Worm (Caenorhabditis elegans): ENCODE measurements around the gene Y54E2A.10.

Gene Y54E2A.10

DNA sequence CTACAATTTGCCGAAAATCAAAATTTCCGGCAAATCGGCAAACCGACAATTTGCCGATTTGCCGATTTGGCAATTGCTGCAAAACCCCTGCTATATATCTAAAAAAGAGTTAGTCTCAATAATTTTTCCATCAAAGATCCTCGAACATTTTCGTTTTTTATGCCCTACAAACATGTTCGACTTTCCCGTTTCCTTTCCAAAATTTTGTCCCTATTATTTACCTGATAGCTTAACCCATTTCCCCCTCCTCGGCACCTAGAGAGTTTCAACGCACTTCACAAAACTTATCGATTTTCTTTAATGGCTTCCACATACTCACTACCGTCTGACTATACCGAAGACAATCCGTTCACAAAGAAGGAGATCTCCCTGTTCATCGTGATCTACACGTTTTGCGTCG, 17.8 kb downstream of the Y54E2A.10 start, which contains the start of gene W01D2.6:
TSS of gene W01D2.6 (plus strand) at position 301 of the 400 bp plus-strand sequence.
- TF ChIP-seq ztf-16 (tag; optimal IDR thresholded peaks at IDR 0.05) (no peak), tbx-7 (tag; optimal IDR thresholded peaks at IDR 0.05) (no peak), tbx-2 (tag; optimal IDR thresholded peaks at IDR 0.05) (no peak), unc-3 (GFP tag; conservative IDR thresholded peaks at IDR 0.05) (no peak), unc-3 (tag; optimal IDR thresholded peaks at IDR 0.05) (no peak), gmeb-2 (tag; optimal IDR thresholded peaks at IDR 0.05) (no peak), dve-1 (tag; optimal IDR thresholded peaks at IDR 0.05) (no peak), pros-1 (tag; optimal IDR thresholded peaks at IDR 0.05) (no peak), fkh-10 (GFP tag; optimal IDR thresholded peaks at IDR 0.05) (no peak), ama-1 (optimal IDR thresholded peaks at IDR 0.05) (no peak), ceh-31 (tag; optimal IDR thresholded peaks at IDR 0.05) (no peak), unc-55 (GFP tag; optimal IDR thresholded peaks at IDR 0.05) (no peak), C38D4.7 (GFP tag; optimal IDR thresholded peaks at IDR 0.05) (no peak), hlh-8 (tag; optimal IDR thresholded peaks at IDR 0.05) (no peak), unc-86 (tag; optimal IDR thresholded peaks at IDR 0.05) (no peak), ceh-9 (tag; optimal IDR thresholded peaks at IDR 0.05) (no peak), hlh-15 (tag; optimal IDR thresholded peaks at IDR 0.05) (no peak), zip-5 (tag; optimal IDR thresholded peaks at IDR 0.05) (no peak), mec-3 (tag; optimal IDR thresholded peaks at IDR 0.05; ENCODE audit: borderline replicate concordance) (no peak)

DNA sequence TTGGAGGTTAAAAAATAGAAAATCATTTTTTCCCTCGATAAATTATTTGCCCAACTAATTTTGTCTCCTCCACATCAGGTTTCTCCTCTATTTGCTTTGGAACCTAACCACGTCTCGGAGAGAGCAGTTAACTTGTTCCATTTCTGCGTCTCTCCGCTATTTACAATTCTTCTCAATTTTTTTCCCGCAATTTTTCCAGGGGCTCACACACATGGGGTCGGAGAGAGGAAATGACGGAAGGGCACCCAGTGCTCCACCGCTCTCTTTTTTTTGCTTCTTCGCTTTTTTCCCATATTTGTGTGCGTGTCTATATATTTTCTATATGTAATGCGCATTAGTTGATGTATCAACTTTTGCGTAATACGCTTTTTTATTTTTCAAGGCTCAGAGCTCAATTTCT, 19.8 kb downstream of the Y54E2A.10 start:
- TF ChIP-seq unc-42 (tag; optimal IDR thresholded peaks at IDR 0.05) (peak; percentile 41), ceh-18 (tag; optimal IDR thresholded peaks at IDR 0.05) (peak; percentile 4), ahr-1 (tag; optimal IDR thresholded peaks at IDR 0.05) (no peak), elt-4 (tag; optimal IDR thresholded peaks at IDR 0.05) (no peak)

DNA sequence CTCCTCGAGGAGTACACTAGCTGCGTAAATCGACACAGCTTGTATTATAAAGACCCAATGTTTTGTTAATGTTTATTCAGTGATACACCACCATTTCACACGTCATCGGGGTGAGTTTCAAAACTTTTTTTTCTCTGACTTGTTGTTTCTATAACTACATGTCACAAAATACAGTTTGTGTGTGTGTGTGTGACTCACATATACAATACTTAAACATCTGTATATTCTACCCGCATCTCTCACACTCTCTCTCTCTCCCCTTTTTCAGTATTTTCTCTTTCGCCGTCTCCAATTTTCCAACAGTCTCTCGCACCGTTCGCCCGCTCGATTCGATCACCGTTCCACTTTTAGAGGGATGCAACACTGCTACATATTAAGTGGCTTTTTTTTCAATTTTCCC, 20.6 kb downstream of the Y54E2A.10 start:
- no peak for TF ChIP-seq eyg-1 (tag; optimal IDR thresholded peaks at IDR 0.05)
- TF ChIP-seq fkh-10 (GFP tag; optimal IDR thresholded peaks at IDR 0.05), result no peak

DNA sequence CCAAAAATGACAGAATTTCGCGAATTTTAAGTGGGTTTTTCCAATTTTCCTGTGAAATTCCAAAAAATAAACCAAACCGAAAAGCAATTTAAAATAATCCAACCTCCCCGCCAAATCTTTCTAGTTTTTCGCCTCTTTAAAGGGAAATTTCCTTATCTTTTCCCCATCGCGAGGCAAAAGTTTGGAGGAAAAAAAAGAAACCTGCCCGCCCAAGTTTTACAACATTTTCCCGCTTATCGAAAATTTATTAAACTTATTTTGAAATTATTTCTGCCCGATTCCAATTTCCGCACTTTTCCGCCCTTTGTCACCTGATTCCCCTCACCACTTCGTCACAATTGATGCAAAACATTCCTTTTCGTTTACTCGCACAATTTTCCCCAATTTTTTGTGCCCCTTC, 21.4 kb downstream of the Y54E2A.10 start, which contains the start of gene osta-3:
TSS of gene osta-3 (plus strand) at position 301 of the 400 bp plus-strand sequence.
- TF ChIP-seq pax-1 (tag; optimal IDR thresholded peaks at IDR 0.05), result no peak
- no peak for TF ChIP-seq nhr-11 (tag; optimal IDR thresholded peaks at IDR 0.05)

DNA sequence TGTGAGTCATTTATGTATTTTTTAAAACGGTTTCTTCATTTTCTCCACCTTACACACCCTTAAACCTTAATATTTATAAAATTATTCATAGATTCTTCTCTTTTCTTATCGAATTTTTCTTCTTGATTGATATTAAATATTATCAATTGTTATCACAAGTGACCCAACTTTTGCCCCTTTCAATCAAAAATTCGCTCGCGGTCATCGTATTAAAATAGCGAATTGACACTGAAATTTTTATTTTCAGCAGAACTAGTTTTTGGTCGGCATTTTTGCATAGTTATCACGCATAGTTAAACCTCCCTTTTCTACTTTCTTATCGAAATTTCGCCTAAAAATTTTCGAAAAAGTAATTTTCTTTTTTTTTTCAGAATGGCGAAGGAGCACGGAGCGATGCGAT, 21.8 kb downstream of the Y54E2A.10 start:
- no peak for TF ChIP-seq ceh-14 (tag; optimal IDR thresholded peaks at IDR 0.05)
- TF ChIP-seq elt-2 (tag; optimal IDR thresholded peaks at IDR 0.05), result peak; percentile 38

DNA sequence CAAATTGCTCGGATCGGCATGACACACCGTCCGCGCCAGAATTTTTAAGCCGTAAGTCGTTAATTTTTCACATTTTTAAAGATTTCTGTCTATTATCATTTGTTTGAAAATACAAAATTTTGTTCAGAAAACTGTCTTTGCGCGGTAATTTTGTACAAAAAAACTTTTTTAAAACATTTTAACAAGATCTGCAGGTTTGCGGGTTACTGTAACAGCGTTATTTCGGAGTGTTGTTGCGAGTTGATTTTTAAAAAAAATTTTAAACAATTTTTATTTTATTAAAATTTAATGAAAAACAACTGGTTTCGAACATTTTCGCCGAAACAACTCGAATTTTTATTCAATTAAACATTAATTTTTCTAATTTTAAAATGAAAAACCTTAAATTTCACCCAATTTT, 22.3 kb downstream of the Y54E2A.10 start:
- TF ChIP-seq unc-3 (GFP tag; conservative IDR thresholded peaks at IDR 0.05) (no peak), unc-3 (tag; optimal IDR thresholded peaks at IDR 0.05) (no peak), ref-2 (tag; optimal IDR thresholded peaks at IDR 0.05) (no peak), ahr-1 (tag; optimal IDR thresholded peaks at IDR 0.05) (no peak)

DNA sequence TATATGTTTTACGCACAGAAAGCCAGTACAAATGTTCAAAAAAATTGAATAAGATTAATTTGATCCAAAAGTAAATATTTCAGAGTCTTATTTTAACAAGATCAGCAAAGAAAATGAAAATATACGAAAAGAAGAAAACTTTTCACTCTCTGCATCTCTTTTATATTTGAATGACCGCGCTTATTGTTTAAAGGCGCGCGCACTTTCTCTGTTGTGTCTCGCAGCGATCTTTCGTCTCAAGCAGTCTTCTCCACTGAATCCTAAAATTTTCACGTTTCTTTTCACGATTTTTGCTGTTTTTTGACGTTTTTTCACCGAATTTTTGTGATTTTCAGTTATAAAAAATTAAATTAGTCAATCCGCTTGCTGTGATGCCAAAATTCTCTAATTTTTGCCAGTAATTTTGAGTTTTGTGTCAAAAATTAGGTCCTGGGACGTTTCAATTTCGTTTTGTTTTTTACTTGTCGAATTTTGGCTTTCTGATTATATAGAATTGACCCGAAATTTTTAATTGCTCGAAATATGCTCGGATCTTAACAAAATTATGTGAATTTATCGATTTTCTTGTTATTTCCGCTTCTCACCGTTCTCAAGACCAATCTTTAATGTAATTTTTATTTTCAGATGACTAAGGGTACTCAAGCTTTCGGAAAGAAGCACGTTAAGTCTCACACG, 24.2 kb downstream of the Y54E2A.10 start, which contains the start of gene W01D2.1:
TSS of gene W01D2.1 (plus strand) at position 625 of the 675 bp plus-strand sequence.
- no peak for TF ChIP-seq C08G9.2 (tag; optimal IDR thresholded peaks at IDR 0.05)
- peak; percentile 51 for TF ChIP-seq ceh-31 (tag; optimal IDR thresholded peaks at IDR 0.05)
- TF ChIP-seq pax-1 (tag; optimal IDR thresholded peaks at IDR 0.05), result peak; percentile 25
- peak; percentile 37 for TF ChIP-seq elt-2 (tag; optimal IDR thresholded peaks at IDR 0.05)
- TF ChIP-seq unc-55 (GFP tag; optimal IDR thresholded peaks at IDR 0.05), result peak; percentile 63
- TF ChIP-seq T23F11.4 (GFP tag; optimal IDR thresholded peaks at IDR 0.05), result no peak
- TF ChIP-seq dve-1 (tag; optimal IDR thresholded peaks at IDR 0.05), result peak; percentile 66
- peak; percentile 15 for TF ChIP-seq tbx-2 (tag; optimal IDR thresholded peaks at IDR 0.05)
- TF ChIP-seq nfya-1 (tag; optimal IDR thresholded peaks at IDR 0.05), result peak; percentile 46
